Worm (Caenorhabditis elegans): ENCODE results near the gene dlc-3.

Gene dlc-3

ce11 chrIV:16411713-16412112 lies 20.3 kb upstream of the dlc-3 start, which contains the start of gene Y65A5A.2:
Gene Y65A5A.2, plus strand, starts transcription at chrIV:16412020.
- peak; percentile 42 for TF ChIP-seq lsl-1 (GFP tag; optimal IDR thresholded peaks at IDR 0.05)
- TF ChIP-seq cebp-1 (GFP tag; IDR thresholded peaks at IDR 0.05), result no peak
- no peak for TF ChIP-seq cebp-1 (tag; optimal IDR thresholded peaks at IDR 0.05)
- no peak for TF ChIP-seq Y79H2A.3 (GFP tag; conservative IDR thresholded peaks at IDR 0.05)
- TF ChIP-seq F33H1.4 (GFP tag; IDR thresholded peaks at IDR 0.05), result peak; percentile 69
- no peak for TF ChIP-seq ceh-79 (tag; optimal IDR thresholded peaks at IDR 0.05)
- TF ChIP-seq attf-6 (GFP tag; IDR thresholded peaks at IDR 0.05), result 0 out of 2 replicates have a peak, but pooled peaks have one; percentile 17
- peak; percentile 41 for TF ChIP-seq xnd-1 (tag; optimal IDR thresholded peaks at IDR 0.05)
- TF ChIP-seq snpc-4 (GFP tag; optimal IDR thresholded peaks at IDR 0.05), result no peak
- peak in 2 of 4 experiments; percentile 20 to 77 for TF ChIP-seq snpc-4 (tag; optimal IDR thresholded peaks at IDR 0.05)

ce11 chrIV:16415100-16415973 lies 16.7 kb upstream of the dlc-3 start:
- peak; percentile 71 for TF ChIP-seq madf-6 (GFP tag; IDR thresholded peaks at IDR 0.05)
- 0 out of 2 replicates have a peak, but pooled peaks have one; percentile 50 for TF ChIP-seq C17E4.6 (GFP tag; IDR thresholded peaks at IDR 0.05)
- no peak for TF ChIP-seq ceh-58 (GFP tag; IDR thresholded peaks at IDR 0.05)
- peak; percentile 61; the same call in 1 of the 2 replicates for TF ChIP-seq aptf-3 (GFP tag; IDR thresholded peaks at IDR 0.05)
- 0 out of 2 replicates have a peak, but pooled peaks have one; percentile 20 for TF ChIP-seq ceh-40 (GFP tag; IDR thresholded peaks at IDR 0.05)
- TF ChIP-seq gei-17 (GFP tag; optimal IDR thresholded peaks at IDR 0.05), result no peak
- peak; percentile 19 for TF ChIP-seq F10E7.11 (tag; optimal IDR thresholded peaks at IDR 0.05)
- no peak for TF ChIP-seq akir-1 (GFP tag; optimal IDR thresholded peaks at IDR 0.05)
- TF ChIP-seq die-1 (tag; optimal IDR thresholded peaks at IDR 0.05), result no peak
- no peak for TF ChIP-seq sptf-2 (GFP tag; optimal IDR thresholded peaks at IDR 0.05)
- peak; percentile 31 for TF ChIP-seq T07F8.4 (tag; optimal IDR thresholded peaks at IDR 0.05)
- peak in 1 of 2 experiments; percentile 59 for TF ChIP-seq let-607 (tag; optimal IDR thresholded peaks at IDR 0.05)
- TF ChIP-seq B0336.3 (GFP tag; IDR thresholded peaks at IDR 0.05), result peak; percentile 75
- peak; percentile 62 for TF ChIP-seq F52B5.7 (tag; optimal IDR thresholded peaks at IDR 0.05)
- peak; percentile 22; the same call in 1 of the 2 replicates for TF ChIP-seq egrh-3 (GFP tag; IDR thresholded peaks at IDR 0.05)
- peak; percentile 74 for TF ChIP-seq mcd-1 (GFP tag; IDR thresholded peaks at IDR 0.05)
- no peak for TF ChIP-seq dpff-1 (tag; optimal IDR thresholded peaks at IDR 0.05)
- TF ChIP-seq madf-3 (GFP tag; IDR thresholded peaks at IDR 0.05), result peak; percentile 80; the same call in 1 of the 2 replicates
- TF ChIP-seq rcor-1 (GFP tag; IDR thresholded peaks at IDR 0.05), result peak; percentile 79
- peak; percentile 24; the same call in 1 of the 2 replicates for TF ChIP-seq Y53G8AR.9 (GFP tag; conservative IDR thresholded peaks at IDR 0.05)
- peak; percentile 77 for TF ChIP-seq hmg-20 (GFP tag; IDR thresholded peaks at IDR 0.05)
- no peak for TF ChIP-seq nfya-2 (GFP tag; IDR thresholded peaks at IDR 0.05)
- no peak for TF ChIP-seq snpc-1.1 (tag; optimal IDR thresholded peaks at IDR 0.05; ENCODE audit: insufficient read depth)
- peak; percentile 69 for TF ChIP-seq snpc-3.4 (tag; optimal IDR thresholded peaks at IDR 0.05)
- no peak for TF ChIP-seq ztf-26 (tag; optimal IDR thresholded peaks at IDR 0.05)
- TF ChIP-seq unc-130 (GFP tag; optimal IDR thresholded peaks at IDR 0.05), result peak; percentile 71
- peak; percentile 94 for TF ChIP-seq ztf-28 (GFP tag; IDR thresholded peaks at IDR 0.05)
- peak; percentile 58; the same call in 1 of the 2 replicates for TF ChIP-seq sea-2 (GFP tag; IDR thresholded peaks at IDR 0.05)
- TF ChIP-seq madf-8 (GFP tag; conservative IDR thresholded peaks at IDR 0.05), result peak; percentile 58
- peak; percentile 93 for TF ChIP-seq hrde-1 (tag; optimal IDR thresholded peaks at IDR 0.05; ENCODE audit: borderline replicate concordance)
- TF ChIP-seq T26A5.8 (tag; optimal IDR thresholded peaks at IDR 0.05), result peak; percentile 65
- TF ChIP-seq xnd-1 (tag; optimal IDR thresholded peaks at IDR 0.05), result no peak
- no peak for TF ChIP-seq lsy-27 (tag; optimal IDR thresholded peaks at IDR 0.05; ENCODE audit: borderline replicate concordance, insufficient read depth)
- TF ChIP-seq ceh-79 (tag; optimal IDR thresholded peaks at IDR 0.05), result peak; percentile 5
- no peak for TF ChIP-seq F57A8.1 (GFP tag; optimal IDR thresholded peaks at IDR 0.05)
- no peak; the same call in 1 of the 2 replicates for TF ChIP-seq C06A6.2 (GFP tag; conservative IDR thresholded peaks at IDR 0.05)
